Worm (Caenorhabditis elegans) whole organism, L2 larva: ENCODE results near the gene Y49F6C.7.

Source experiments
- F13H6.1 ChIP-seq: sonication (generic microtip); optimal IDR thresholded peaks from 2 replicates; lab custom pipeline; 2016; ENCODE audit warnings: missing genetic modification characterization, missing compliant biosample characterization
- ama-1 ChIP-seq: fragments of 150-350 bp; optimal IDR thresholded peaks from 2 replicates; lab custom pipeline; 2018; ENCODE audit warnings: inconsistent platforms
- blmp-1 ChIP-seq: sonication (generic microtip); optimal IDR thresholded peaks from 2 replicates; lab custom pipeline; 2017; ENCODE audit warnings: missing genetic modification characterization, mild to moderate bottlenecking, missing compliant biosample characterization, antibody characterized with exemption, moderate library complexity; ENCODE audit not compliant: insufficient read depth
- lin-39 ChIP-seq: fragments of 150-350 bp; optimal IDR thresholded peaks from 2 replicates; lab custom pipeline; 2014; ENCODE audit warnings: missing biosample characterization, missing genetic modification reagents, missing genetic modification characterization

DNA sequence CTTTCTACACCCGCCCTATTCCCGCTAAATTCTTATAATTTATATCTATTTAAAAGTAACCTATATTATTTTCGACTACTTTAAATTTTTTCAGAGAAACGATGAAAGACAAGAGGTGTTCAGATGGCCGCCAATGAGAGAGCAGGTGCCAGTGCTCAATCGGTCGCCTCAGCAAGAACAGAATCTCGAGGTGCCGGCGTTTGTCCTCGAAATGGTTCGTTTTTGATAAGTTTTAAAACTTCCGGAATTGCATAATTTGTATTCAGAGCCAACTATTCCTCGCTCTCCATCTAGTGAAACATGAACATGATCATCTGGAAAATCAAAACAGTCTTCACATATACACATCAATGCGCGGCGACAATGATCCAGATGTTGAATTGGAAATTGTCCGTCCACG, 3.0 kb upstream of the Y49F6C.7 start, which contains the start of gene bath-23:
- TF ChIP-seq F13H6.1 (tag; lab: Kevin White, UChicago): no peak
- no peak for TF ChIP-seq blmp-1
- no peak for TF ChIP-seq lin-39 (tag; lab: Kevin White, UChicago)
- TF ChIP-seq ama-1: no peak
